Worm (Caenorhabditis elegans): ENCODE results near the gene mfsd-11.
A peak's percentile ranks its signal among the peaks of the same experiment; 100 is the strongest.

The mfsd-11 gene

DNA sequence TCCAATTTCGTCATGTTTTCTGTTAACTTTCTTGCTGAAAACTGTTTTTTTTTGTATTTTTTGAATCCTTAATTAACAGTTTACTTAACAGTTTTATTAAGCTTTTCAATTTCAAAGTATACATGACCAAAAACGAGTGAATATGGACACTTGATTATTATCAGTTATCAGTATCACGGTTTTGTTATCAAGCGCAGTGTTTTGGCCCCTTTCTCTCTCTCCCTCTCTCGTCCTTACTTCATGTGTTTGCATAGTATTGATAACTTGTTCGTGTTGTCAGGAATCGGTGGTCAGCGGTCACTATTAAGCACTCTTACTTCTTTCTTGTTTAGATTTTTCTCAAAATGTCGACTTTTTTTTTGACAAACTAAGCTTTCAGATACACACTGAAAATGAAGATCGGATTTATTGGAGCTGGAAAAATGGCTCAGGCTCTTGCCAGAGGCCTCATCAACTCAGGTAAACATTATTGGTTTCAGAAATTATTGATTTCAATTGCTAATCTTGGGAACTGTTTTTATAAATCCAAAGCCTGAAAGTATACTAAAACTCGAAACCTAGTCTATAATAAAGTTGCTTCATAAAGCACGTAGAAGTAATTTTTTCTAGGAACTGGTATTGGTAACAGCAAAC lies 7.3 kb downstream of the mfsd-11 start, which contains the start of gene pycr-1:
Gene pycr-1, plus strand, starts transcription at position 380 of the 633 bp plus-strand sequence.
- no peak for TF ChIP-seq xbp-1 (tag; optimal IDR thresholded peaks at IDR 0.05)
- no peak for TF ChIP-seq lin-39 (tag; optimal IDR thresholded peaks at IDR 0.05)
- no peak for TF ChIP-seq efl-1 (optimal IDR thresholded peaks at IDR 0.05)
- TF ChIP-seq efl-1 (GFP tag; optimal IDR thresholded peaks at IDR 0.05 in 1 of 2): peak in 1 of 2 experiments; percentile 73
- TF ChIP-seq elt-3 (tag; optimal IDR thresholded peaks at IDR 0.05): peak in 1 of 6 experiments; percentile 43
- no peak for TF ChIP-seq ztf-11 (tag; optimal IDR thresholded peaks at IDR 0.05)
- no peak for TF ChIP-seq nhr-11 (tag; optimal IDR thresholded peaks at IDR 0.05)
- no peak for TF ChIP-seq mef-2 (tag; optimal IDR thresholded peaks at IDR 0.05)
- TF ChIP-seq hpl-2 (GFP tag; optimal IDR thresholded peaks at IDR 0.05): no peak
- TF ChIP-seq irx-1 (tag; optimal IDR thresholded peaks at IDR 0.05): no peak
- TF ChIP-seq ceh-82 (tag; optimal IDR thresholded peaks at IDR 0.05): no peak
- no peak for TF ChIP-seq nhr-84 (tag; optimal IDR thresholded peaks at IDR 0.05)
- TF ChIP-seq ztf-4 (tag; optimal IDR thresholded peaks at IDR 0.05): no peak
- TF ChIP-seq vab-15 (tag; optimal IDR thresholded peaks at IDR 0.05): no peak
- TF ChIP-seq lin-35 (GFP tag; optimal IDR thresholded peaks at IDR 0.05): peak in 1 of 2 experiments; percentile 6
- peak; percentile 60 for TF ChIP-seq elt-2 (tag; optimal IDR thresholded peaks at IDR 0.05)
- TF ChIP-seq lin-13 (GFP tag; optimal IDR thresholded peaks at IDR 0.05): no peak

DNA sequence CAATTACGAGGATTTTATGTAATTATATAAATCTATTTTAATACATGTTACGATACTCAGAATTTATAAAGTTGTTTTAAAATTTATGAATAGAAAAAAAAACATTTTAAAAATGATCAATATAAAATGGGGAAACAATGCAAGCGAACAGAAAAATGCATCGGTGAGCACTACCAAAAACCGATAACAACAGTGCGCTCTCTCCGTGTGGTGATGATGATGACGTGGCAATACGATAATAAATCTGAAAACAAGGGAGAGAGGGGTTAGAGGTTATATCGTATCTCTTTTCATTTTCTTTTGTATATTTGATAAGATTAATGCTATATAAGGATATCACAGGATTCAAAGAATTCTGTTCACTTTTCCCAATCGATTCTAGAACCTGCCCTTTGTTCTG lies 8.0 kb downstream of the mfsd-11 start:
- no peak for TF ChIP-seq zag-1 (tag; optimal IDR thresholded peaks at IDR 0.05)
- TF ChIP-seq blmp-1 (tag; optimal IDR thresholded peaks at IDR 0.05): peak; percentile 8

DNA sequence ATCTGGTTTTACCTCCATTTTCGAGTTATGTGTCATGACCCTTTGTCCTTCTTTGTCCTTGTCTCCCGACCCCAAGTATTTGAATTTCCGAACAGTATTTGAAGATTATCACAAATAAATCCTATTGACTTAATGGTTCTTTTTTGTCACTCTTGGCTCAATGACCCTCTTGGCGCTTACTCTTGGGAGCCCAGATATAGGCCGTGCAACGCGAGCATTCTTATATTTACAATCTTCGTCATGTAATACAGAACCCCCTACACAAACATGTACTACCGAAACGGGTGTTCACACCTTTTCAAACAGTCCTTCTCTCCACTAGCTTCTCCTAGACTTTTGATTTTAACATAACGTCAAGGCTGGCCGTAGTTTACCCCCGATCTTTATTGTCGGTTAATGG lies 10.2 kb downstream of the mfsd-11 start, which contains the start of gene M153.5:
Gene M153.5, plus strand, starts transcription at position 301 of the 400 bp plus-strand sequence.
- TF ChIP-seq lsy-2 (tag; optimal IDR thresholded peaks at IDR 0.05) (no peak), unc-30 (tag; optimal IDR thresholded peaks at IDR 0.05) (no peak), C04F5.9 (tag; optimal IDR thresholded peaks at IDR 0.05) (no peak), ztf-4 (tag; optimal IDR thresholded peaks at IDR 0.05) (no peak), lin-35 (GFP tag; optimal IDR thresholded peaks at IDR 0.05) (no peak), snu-23 (GFP tag; optimal IDR thresholded peaks at IDR 0.05) (no peak), mdl-1 (tag; optimal IDR thresholded peaks at IDR 0.05) (no peak), ztf-11 (tag; optimal IDR thresholded peaks at IDR 0.05) (no peak), alr-1 (tag; optimal IDR thresholded peaks at IDR 0.05; ENCODE audit: borderline replicate concordance) (no peak), mep-1 (tag; optimal IDR thresholded peaks at IDR 0.05) (no peak), Y116A8C.19 (tag; optimal IDR thresholded peaks at IDR 0.05; ENCODE audit: borderline replicate concordance) (no peak), ceh-90 (tag; optimal IDR thresholded peaks at IDR 0.05) (no peak), swsn-7 (tag; optimal IDR thresholded peaks at IDR 0.05) (no peak)

DNA sequence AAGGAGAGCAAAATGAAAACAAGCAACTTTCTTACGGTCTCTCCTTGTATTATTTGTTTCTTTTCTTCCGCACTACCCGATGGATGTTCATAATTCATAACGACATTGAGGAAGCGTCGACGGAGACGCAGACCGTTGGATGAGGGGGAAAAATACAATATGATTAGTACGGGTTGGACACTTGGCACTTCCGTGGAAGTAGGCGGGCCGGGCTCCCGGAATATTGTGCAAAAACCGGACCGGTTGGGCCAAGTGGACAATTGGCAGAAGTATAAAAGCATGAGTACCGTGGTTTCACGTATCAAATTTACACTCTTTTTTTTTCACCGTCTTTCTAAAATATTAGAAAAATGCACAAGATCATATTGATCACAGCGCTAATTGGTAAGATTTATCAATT lies 11.3 kb downstream of the mfsd-11 start, which contains the start of gene M153.3:
Gene M153.3, plus strand, starts transcription at position 301 of the 400 bp plus-strand sequence.
- TF ChIP-seq nhr-237 (tag; optimal IDR thresholded peaks at IDR 0.05): no peak
- no peak for TF ChIP-seq snu-23 (GFP tag; optimal IDR thresholded peaks at IDR 0.05)
- TF ChIP-seq ceh-8 (GFP tag; optimal IDR thresholded peaks at IDR 0.05): no peak
- TF ChIP-seq C04F5.9 (tag; optimal IDR thresholded peaks at IDR 0.05): no peak
- TF ChIP-seq nhr-47 (tag; optimal IDR thresholded peaks at IDR 0.05): no peak
- TF ChIP-seq grh-1 (GFP tag; IDR thresholded peaks at IDR 0.05): no peak
- TF ChIP-seq nhr-28 (tag; optimal IDR thresholded peaks at IDR 0.05): no peak
- no peak for TF ChIP-seq mdl-1 (tag; optimal IDR thresholded peaks at IDR 0.05)
- no peak for TF ChIP-seq egl-27 (tag; optimal IDR thresholded peaks at IDR 0.05)
- no peak for TF ChIP-seq efl-1 (optimal IDR thresholded peaks at IDR 0.05)
- no peak for TF ChIP-seq efl-1 (GFP tag; optimal IDR thresholded peaks at IDR 0.05 in 1 of 2)
- no peak for TF ChIP-seq lsy-2 (tag; optimal IDR thresholded peaks at IDR 0.05)
- no peak for TF ChIP-seq aha-1 (tag; optimal IDR thresholded peaks at IDR 0.05)
- no peak for TF ChIP-seq egl-13 (tag; optimal IDR thresholded peaks at IDR 0.05)
- no peak for TF ChIP-seq sptf-1 (tag; optimal IDR thresholded peaks at IDR 0.05)
- TF ChIP-seq fkh-10 (GFP tag; optimal IDR thresholded peaks at IDR 0.05): no peak
- no peak for TF ChIP-seq mep-1 (tag; optimal IDR thresholded peaks at IDR 0.05)
- no peak for TF ChIP-seq ceh-88 (GFP tag; IDR thresholded peaks at IDR 0.05)

Measured in whole organism, L1 larva.